Fruit fly (Drosophila melanogaster) whole organism, prepupa: ENCODE measurements around the gene RecQ5.

Source experiments
- Blimp-1 ChIP-seq: fragments of 200-800 bp; sonication (Bioruptor generic); optimal IDR thresholded peaks from 3 replicates; lab custom pipeline; 2017; ENCODE audit warnings: missing biosample characterization, missing genetic modification characterization, mild to moderate bottlenecking, moderate library complexity, missing genetic modification reagents
- CG10669 ChIP-seq: fragments of 200-800 bp; sonication (Bioruptor generic); optimal IDR thresholded peaks from 3 replicates; lab custom pipeline; 2018; ENCODE audit warnings: missing biosample characterization, mild to moderate bottlenecking, missing genetic modification characterization, moderate library complexity
- CG11294 ChIP-seq: fragments of 200-800 bp; sonication (Bioruptor generic); IDR thresholded peaks from 2 replicates; pipeline ENCODE4 v1.3.6; 2022; ENCODE audit warnings: missing biosample characterization, missing genetic modification characterization
- CG11762 ChIP-seq: fragments of 200-800 bp; sonication (Bioruptor generic); optimal IDR thresholded peaks from 3 replicates; lab custom pipeline; 2016; ENCODE audit warnings: missing biosample characterization, missing genetic modification characterization; ENCODE audit not compliant: insufficient read depth
- CG15336 ChIP-seq: fragments of 200-800 bp; sonication (Bioruptor generic); IDR thresholded peaks from 2 replicates; pipeline ENCODE4 v1.3.6; 2022; ENCODE audit warnings: missing biosample characterization, missing genetic modification characterization
- CG31627 ChIP-seq: fragments of 200-800 bp; sonication (Bioruptor generic); optimal IDR thresholded peaks from 3 replicates; lab custom pipeline; 2016; ENCODE audit warnings: missing biosample characterization, missing genetic modification characterization
- CG32006 ChIP-seq: fragments of 200-800 bp; sonication (Bioruptor generic); optimal IDR thresholded peaks from 3 replicates; lab custom pipeline; 2017; ENCODE audit warnings: missing biosample characterization, mild to moderate bottlenecking, missing genetic modification characterization
- CG3919 ChIP-seq: fragments of 200-800 bp; sonication (Bioruptor generic); optimal IDR thresholded peaks from 3 replicates; lab custom pipeline; 2016; ENCODE audit warnings: missing biosample characterization, missing genetic modification characterization
- CG4318 ChIP-seq: fragments of 200-800 bp; sonication (Bioruptor generic); optimal IDR thresholded peaks from 3 replicates; lab custom pipeline; 2017; ENCODE audit warnings: missing biosample characterization, mild to moderate bottlenecking, missing genetic modification characterization
- CG6163 ChIP-seq: fragments of 200-800 bp; sonication (Bioruptor generic); IDR thresholded peaks from 3 replicates; pipeline ENCODE4 v1.3.6; 2022; ENCODE audit warnings: missing biosample characterization, missing genetic modification characterization
- CG6276 ChIP-seq: fragments of 200-800 bp; sonication (Bioruptor generic); optimal IDR thresholded peaks from 2 replicates; lab custom pipeline; 2017; ENCODE audit warnings: missing biosample characterization, mild to moderate bottlenecking, missing genetic modification characterization
- CG6808 ChIP-seq: fragments of 200-800 bp; sonication (Bioruptor generic); optimal IDR thresholded peaks from 3 replicates; lab custom pipeline; 2017; ENCODE audit warnings: missing biosample characterization, missing genetic modification characterization, mild to moderate bottlenecking, moderate library complexity, missing genetic modification reagents
- CG7368 ChIP-seq: fragments of 200-800 bp; sonication (Bioruptor generic); optimal IDR thresholded peaks from 3 replicates; lab custom pipeline; 2016; ENCODE audit warnings: missing biosample characterization, missing genetic modification characterization
- CG8119 ChIP-seq: fragments of 200-800 bp; sonication (Bioruptor generic); IDR thresholded peaks from 3 replicates; pipeline ENCODE4 v1.3.6; 2022; ENCODE audit warnings: missing biosample characterization, missing genetic modification characterization
- CG8319 ChIP-seq: fragments of 200-800 bp; sonication (Bioruptor generic); optimal IDR thresholded peaks from 3 replicates; lab custom pipeline; 2016; ENCODE audit warnings: missing biosample characterization, missing genetic modification characterization
- Eip75B ChIP-seq: fragments of 200-800 bp; sonication (Bioruptor generic); optimal IDR thresholded peaks from 3 replicates; lab custom pipeline; 2016; ENCODE audit warnings: missing biosample characterization, missing genetic modification characterization
- Eip78C ChIP-seq: fragments of 200-800 bp; sonication (Bioruptor generic); peaks from one replicate; lab custom pipeline; 2016; ENCODE audit warnings: missing biosample characterization, missing genetic modification characterization
- Ets21C ChIP-seq: fragments of 200-800 bp; sonication (Bioruptor generic); optimal IDR thresholded peaks from 3 replicates; lab custom pipeline; 2016; ENCODE audit warnings: missing biosample characterization, missing genetic modification characterization
- Gug ChIP-seq: fragments of 200-800 bp; sonication (Bioruptor generic); IDR thresholded peaks from 2 replicates; pipeline ENCODE4 v1.3.6; 2022; ENCODE audit warnings: missing biosample characterization, missing genetic modification characterization
- Hr4 ChIP-seq: fragments of 200-800 bp; sonication (Bioruptor generic); optimal IDR thresholded peaks from 3 replicates; lab custom pipeline; 2016; ENCODE audit warnings: missing biosample characterization, missing genetic modification characterization
- Lpt ChIP-seq: fragments of 200-800 bp; sonication (Bioruptor generic); optimal IDR thresholded peaks from 3 replicates; lab custom pipeline; 2016; ENCODE audit warnings: missing biosample characterization, missing genetic modification characterization
- OdsH ChIP-seq: fragments of 200-800 bp; sonication (Bioruptor generic); optimal IDR thresholded peaks from 3 replicates; lab custom pipeline; 2016; ENCODE audit warnings: missing biosample characterization, missing genetic modification characterization
- Sox14 ChIP-seq: fragments of 200-800 bp; sonication (Bioruptor generic); optimal IDR thresholded peaks from 3 replicates; lab custom pipeline; 2016; ENCODE audit warnings: missing biosample characterization, missing genetic modification characterization
- achi ChIP-seq: fragments of 200-800 bp; sonication (Bioruptor generic); optimal IDR thresholded peaks from 3 replicates; lab custom pipeline; 2016; ENCODE audit warnings: missing biosample characterization, missing genetic modification characterization
- cyc ChIP-seq: fragments of 200-800 bp; sonication (Bioruptor generic); optimal IDR thresholded peaks from 3 replicates; lab custom pipeline; 2016; ENCODE audit warnings: missing biosample characterization, missing genetic modification characterization
- dac ChIP-seq: fragments of 200-800 bp; sonication (Bioruptor generic); optimal IDR thresholded peaks from 2 replicates; lab custom pipeline; 2017; ENCODE audit warnings: missing biosample characterization, mild to moderate bottlenecking, missing genetic modification characterization
- eg ChIP-seq: fragments of 200-800 bp; sonication (Bioruptor generic); IDR thresholded peaks from 3 replicates; pipeline ENCODE4 v1.3.6; 2022; ENCODE audit warnings: missing biosample characterization, missing genetic modification characterization
- esn ChIP-seq: fragments of 200-800 bp; sonication (Bioruptor generic); optimal IDR thresholded peaks from 2 replicates; lab custom pipeline; 2016; ENCODE audit warnings: missing biosample characterization, mild to moderate bottlenecking, missing genetic modification characterization, moderate library complexity
- fd85E ChIP-seq: fragments of 200-800 bp; sonication (Bioruptor generic); optimal IDR thresholded peaks from 3 replicates; lab custom pipeline; 2016; ENCODE audit warnings: missing biosample characterization, missing genetic modification characterization
- fkh ChIP-seq: fragments of 200-800 bp; sonication (Bioruptor generic); optimal IDR thresholded peaks from 3 replicates; lab custom pipeline; 2017; ENCODE audit warnings: missing biosample characterization, mild to moderate bottlenecking, missing genetic modification characterization, moderate library complexity
- lz ChIP-seq: fragments of 200-800 bp; sonication (Bioruptor generic); optimal IDR thresholded peaks from 3 replicates; lab custom pipeline; 2016; ENCODE audit warnings: missing biosample characterization, missing genetic modification characterization
- net ChIP-seq: fragments of 200-800 bp; sonication (Bioruptor generic); optimal IDR thresholded peaks from 3 replicates; lab custom pipeline; 2016; ENCODE audit warnings: missing biosample characterization, missing genetic modification characterization
- pdm3 ChIP-seq: fragments of 200-800 bp; sonication (Bioruptor generic); optimal IDR thresholded peaks from 3 replicates; lab custom pipeline; 2016; ENCODE audit warnings: missing biosample characterization, missing genetic modification characterization
- ss ChIP-seq, 2 experiments: fragments of 200-800 bp; sonication (Bioruptor generic); optimal IDR thresholded peaks; 2 replicates in 1 of 2; 3 replicates in 1 of 2; lab custom pipeline; 2017 to 2018; ENCODE audit warnings: mild to moderate bottlenecking in 2 of 2, missing biosample characterization in 2 of 2, missing genetic modification characterization in 2 of 2, moderate library complexity in 1 of 2
- topi ChIP-seq: fragments of 200-800 bp; sonication (Bioruptor generic); optimal IDR thresholded peaks from 3 replicates; lab custom pipeline; 2016; ENCODE audit warnings: missing biosample characterization, missing genetic modification characterization
- vri ChIP-seq: fragments of 200-800 bp; sonication (Bioruptor generic); optimal IDR thresholded peaks from 3 replicates; lab custom pipeline; 2016; ENCODE audit warnings: missing biosample characterization, mild to moderate bottlenecking, missing genetic modification characterization

Gene RecQ5

dm6 chr3L:14624425-14625309 lies 7.2 kb downstream of the RecQ5 start (continued):
- TF ChIP-seq CG6276 (GFP tag; lab: Kevin White, UChicago) (peak; percentile 53), CG11294 (GFP tag; lab: Robert Waterston, UW) (peak; percentile 6; the same call in 1 of the 2 replicates), CG8319 (GFP tag; lab: Kevin White, UChicago) (no peak), vri (GFP tag; lab: Kevin White, UChicago) (peak; percentile 42), dac (GFP tag; lab: Kevin White, UChicago) (peak; percentile 12), CG6808 (GFP tag; lab: Kevin White, UChicago) (peak; percentile 52), esn (GFP tag; lab: Kevin White, UChicago) (peak; percentile 17), CG32006 (GFP tag; lab: Kevin White, UChicago) (no peak)
- TF ChIP-seq, all 60 proteins: peak for 23

dm6 chr3L:14622457-14622899 lies 9.4 kb downstream of the RecQ5 start, which contains the start of gene CG9628:
CG9628 (plus strand) TSS chr3L:14622796.
- TF ChIP-seq CG4318 (GFP tag; lab: Kevin White, UChicago) (no peak), CG6163 (GFP tag; lab: Robert Waterston, UW) (no peak; the same call in 2 of the 3 replicates), CG31627 (GFP tag; lab: Kevin White, UChicago) (peak; percentile 12), Eip78C (peak; percentile 61), pdm3 (GFP tag; lab: Kevin White, UChicago) (peak; percentile 46), Hr4 (GFP tag; lab: Kevin White, UChicago) (peak; percentile 8), net (GFP tag; lab: Kevin White, UChicago) (peak; percentile 40), CG11294 (GFP tag; lab: Robert Waterston, UW) (no peak), cyc (GFP tag; lab: Kevin White, UChicago) (peak; percentile 71), CG11762 (peak; percentile 57), Gug (GFP tag; lab: Robert Waterston, UW) (no peak), achi (peak; percentile 24), Lpt (GFP tag; lab: Kevin White, UChicago) (peak; percentile 46), esn (GFP tag; lab: Kevin White, UChicago) (peak; percentile 41), fkh (GFP tag; lab: Kevin White, UChicago) (peak; percentile 67), topi (GFP tag; lab: Kevin White, UChicago) (peak; percentile 57), CG6276 (GFP tag; lab: Kevin White, UChicago) (peak; percentile 8), OdsH (GFP tag; lab: Kevin White, UChicago) (peak; percentile 30), vri (GFP tag; lab: Kevin White, UChicago) (peak; percentile 18), CG7368 (GFP tag; lab: Kevin White, UChicago) (peak; percentile 62), Sox14 (peak; percentile 3), CG8119 (peak; percentile 53; the same call in 1 of the 3 replicates), fd85E (GFP tag; lab: Kevin White, UChicago) (peak; percentile 13), Eip75B (peak; percentile 6), Ets21C (GFP tag; lab: Kevin White, UChicago) (no peak), CG10669 (GFP tag; lab: Kevin White, UChicago) (peak; percentile 23), lz (GFP tag; lab: Kevin White, UChicago) (peak; percentile 30), ss (GFP tag; optimal IDR thresholded peaks at IDR 0.05; lab: Kevin White, UChicago) (no peak), CG32006 (GFP tag; lab: Kevin White, UChicago) (peak; percentile 4), eg (GFP tag; lab: Robert Waterston, UW) (peak; percentile 66; the same call in 2 of the 3 replicates), CG3919 (peak; percentile 77), CG8319 (GFP tag; lab: Kevin White, UChicago) (peak; percentile 45), Blimp-1 (GFP tag; lab: Kevin White, UChicago) (no peak), CG15336 (GFP tag; lab: Robert Waterston, UW) (peak; percentile 73)
